Fruit fly (Drosophila melanogaster) whole organism, embryonic: Measurements from ENCODE around the gene CG34269.

Experiments
- Adf1 ChIP-seq: fragments of 200-800 bp; sonication (Bioruptor generic); IDR thresholded peaks from 2 replicates; pipeline ENCODE4 v1.3.6; 2022; ENCODE audit warnings: missing biosample characterization, missing genetic modification characterization
- Aef1 ChIP-seq: fragments of 200-800 bp; sonication (Bioruptor generic); IDR thresholded peaks from 3 replicates; pipeline ENCODE4 v1.3.6; 2022; ENCODE audit warnings: missing biosample characterization, missing genetic modification characterization
- Awh ChIP-seq: fragments of 200-800 bp; sonication (Bioruptor generic); IDR thresholded peaks from 2 replicates; pipeline ENCODE4, ENCODE4 v1.3.6; 2022; ENCODE audit warnings: missing biosample characterization, missing genetic modification characterization
- CG10209 ChIP-seq: fragments of 200-800 bp; sonication (Bioruptor generic); optimal IDR thresholded peaks from 3 replicates; lab custom pipeline; 2017; ENCODE audit warnings: missing biosample characterization, mild to moderate bottlenecking, missing genetic modification characterization, missing genetic modification reagents
- CG10462 ChIP-seq: fragments of 200-800 bp; sonication (Bioruptor generic); optimal IDR thresholded peaks from 2 replicates; lab custom pipeline; 2016; ENCODE audit warnings: missing biosample characterization, missing genetic modification characterization
- CG10543 ChIP-seq: fragments of 200-800 bp; sonication (Bioruptor generic); optimal IDR thresholded peaks from 3 replicates; lab custom pipeline; 2017; ENCODE audit warnings: missing biosample characterization, mild to moderate bottlenecking, missing genetic modification characterization, moderate library complexity
- CG11398 ChIP-seq: fragments of 200-800 bp; sonication (Bioruptor generic); optimal IDR thresholded peaks from 2 replicates; lab custom pipeline; 2016; ENCODE audit warnings: missing biosample characterization, missing genetic modification characterization
- CG11504 ChIP-seq: fragments of 200-800 bp; sonication (Bioruptor generic); optimal IDR thresholded peaks from 3 replicates; lab custom pipeline; 2019; ENCODE audit warnings: missing biosample characterization, mild to moderate bottlenecking, missing genetic modification characterization, moderate library complexity
- CG12104 ChIP-seq: fragments of 200-800 bp; sonication (Bioruptor generic); optimal IDR thresholded peaks from 3 replicates; lab custom pipeline; 2016; ENCODE audit warnings: missing biosample characterization, missing genetic modification characterization
- CG12299 ChIP-seq: fragments of 200-800 bp; sonication (Bioruptor generic); optimal IDR thresholded peaks from 2 replicates; lab custom pipeline; 2018; ENCODE audit warnings: missing biosample characterization, mild to moderate bottlenecking, missing genetic modification characterization
- CG15696 ChIP-seq: fragments of 200-800 bp; sonication (Bioruptor generic); optimal IDR thresholded peaks from 2 replicates; lab custom pipeline; 2019; ENCODE audit warnings: missing biosample characterization, mild to moderate bottlenecking, missing genetic modification characterization, moderate library complexity
- CG1792 ChIP-seq: fragments of 200-800 bp; sonication (Bioruptor generic); optimal IDR thresholded peaks from 2 replicates; lab custom pipeline; 2016; ENCODE audit warnings: missing biosample characterization, missing genetic modification characterization
- CG34376 ChIP-seq: fragments of 200-800 bp; sonication (Bioruptor generic); optimal IDR thresholded peaks from 2 replicates; lab custom pipeline; 2018; ENCODE audit warnings: missing biosample characterization, mild to moderate bottlenecking, missing genetic modification characterization
- CG4730 ChIP-seq: fragments of 200-800 bp; sonication (Bioruptor generic); IDR thresholded peaks from 2 replicates; pipeline ENCODE4 v1.3.6; 2022; ENCODE audit warnings: missing biosample characterization, missing genetic modification characterization
- CG4820 ChIP-seq: fragments of 200-800 bp; sonication (Bioruptor generic); optimal IDR thresholded peaks from 3 replicates; lab custom pipeline; 2016; ENCODE audit warnings: missing biosample characterization, missing genetic modification characterization
- CG7786 ChIP-seq: fragments of 200-800 bp; sonication (Bioruptor generic); optimal IDR thresholded peaks from 2 replicates; lab custom pipeline; 2016; ENCODE audit warnings: missing biosample characterization, missing genetic modification characterization
- CG7987 ChIP-seq: fragments of 200-800 bp; sonication (Bioruptor generic); optimal IDR thresholded peaks from 2 replicates; lab custom pipeline; 2018; ENCODE audit warnings: missing biosample characterization, mild to moderate bottlenecking, missing genetic modification characterization, moderate library complexity
- CG8089 ChIP-seq: fragments of 200-800 bp; sonication (Bioruptor generic); optimal IDR thresholded peaks from 3 replicates; lab custom pipeline; 2016; ENCODE audit warnings: missing biosample characterization, missing genetic modification characterization
- CG8478 ChIP-seq: fragments of >200 bp; optimal IDR thresholded peaks from 2 replicates; lab custom pipeline; 2018
- Dip3 ChIP-seq: fragments of 200-800 bp; sonication (Bioruptor generic); optimal IDR thresholded peaks from 3 replicates; lab custom pipeline; 2016; ENCODE audit warnings: missing biosample characterization, missing genetic modification characterization
- Hsf ChIP-seq: fragments of 200-800 bp; sonication (Bioruptor generic); optimal IDR thresholded peaks from 3 replicates; lab custom pipeline; 2016; ENCODE audit warnings: missing biosample characterization, missing genetic modification characterization
- NFAT ChIP-seq: fragments of 200-800 bp; sonication (Bioruptor generic); IDR thresholded peaks from 2 replicates; pipeline ENCODE4 v1.3.6; 2022; ENCODE audit warnings: missing biosample characterization, missing genetic modification characterization
- Nf-YA ChIP-seq: fragments of 200-800 bp; sonication (Bioruptor generic); IDR thresholded peaks from 2 replicates; pipeline ENCODE4 v1.3.6; 2022; ENCODE audit warnings: missing biosample characterization, missing genetic modification characterization
- PHDP ChIP-seq: fragments of 200-800 bp; sonication (Bioruptor generic); optimal IDR thresholded peaks from 3 replicates; lab custom pipeline; 2018; ENCODE audit warnings: missing biosample characterization, mild to moderate bottlenecking, missing genetic modification characterization, moderate library complexity
- crc ChIP-seq: fragments of 200-800 bp; sonication (Bioruptor generic); optimal IDR thresholded peaks from 2 replicates; lab custom pipeline; 2016; ENCODE audit warnings: missing biosample characterization, missing genetic modification characterization
- croc ChIP-seq: fragments of 200-800 bp; sonication (Bioruptor generic); conservative IDR thresholded peaks from 3 replicates; pipeline ENCODE4 v1.3.6; 2022; ENCODE audit warnings: missing biosample characterization, missing genetic modification characterization
- crp ChIP-seq, 2 experiments: fragments of 200-800 bp; sonication (Bioruptor generic); optimal IDR thresholded peaks; 2 replicates in 1 of 2; 3 replicates in 1 of 2; lab custom pipeline; 2017; ENCODE audit warnings: missing biosample characterization in 2 of 2, missing genetic modification characterization in 2 of 2, mild to moderate bottlenecking in 1 of 2, moderate library complexity in 1 of 2
- disco-r ChIP-seq: fragments of 200-800 bp; sonication (Bioruptor generic); optimal IDR thresholded peaks from 2 replicates; lab custom pipeline; 2016; ENCODE audit warnings: missing biosample characterization, missing genetic modification characterization
- fd96Cb ChIP-seq: fragments of 200-800 bp; sonication (Bioruptor generic); optimal IDR thresholded peaks from 2 replicates; lab custom pipeline; 2018; ENCODE audit warnings: missing biosample characterization, mild to moderate bottlenecking, missing genetic modification characterization, moderate library complexity
- knrl ChIP-seq: fragments of 200-800 bp; sonication (Bioruptor generic); IDR thresholded peaks from 3 replicates; pipeline ENCODE4 v1.3.6; 2022; ENCODE audit warnings: missing biosample characterization, missing genetic modification characterization; ENCODE audit not compliant: partially characterized antibody
- odd ChIP-seq: fragments of 200-800 bp; sonication (Bioruptor generic); optimal IDR thresholded peaks from 2 replicates; lab custom pipeline; 2017; ENCODE audit warnings: missing biosample characterization, mild to moderate bottlenecking, missing genetic modification characterization
- otp ChIP-seq: fragments of 200-800 bp; sonication (Bioruptor generic); IDR thresholded peaks from 3 replicates; pipeline ENCODE4, ENCODE4 v1.3.6; 2022; ENCODE audit warnings: missing biosample characterization, missing genetic modification characterization
- pb ChIP-seq: fragments of 200-800 bp; sonication (Bioruptor generic); optimal IDR thresholded peaks from 3 replicates; lab custom pipeline; 2016; ENCODE audit warnings: missing biosample characterization, missing genetic modification characterization
- pfk ChIP-seq: fragments of 200-800 bp; sonication (Bioruptor generic); optimal IDR thresholded peaks from 2 replicates; lab custom pipeline; 2018; ENCODE audit warnings: missing biosample characterization, mild to moderate bottlenecking, missing genetic modification characterization, moderate library complexity
- scrt ChIP-seq: fragments of 200-800 bp; sonication (Bioruptor generic); optimal IDR thresholded peaks from 2 replicates; lab custom pipeline; 2018; ENCODE audit warnings: missing biosample characterization, mild to moderate bottlenecking, missing genetic modification characterization, moderate library complexity
- slbo ChIP-seq: fragments of 200-800 bp; sonication (Bioruptor generic); IDR thresholded peaks from 2 replicates; pipeline ENCODE4 v1.3.6; 2022; ENCODE audit warnings: missing biosample characterization, missing genetic modification characterization
- sob ChIP-seq: fragments of 200-800 bp; sonication (Bioruptor generic); IDR thresholded peaks from 2 replicates; pipeline ENCODE4 v1.3.6; 2022; ENCODE audit warnings: missing biosample characterization, missing genetic modification characterization
- toy ChIP-seq: fragments of 200-800 bp; sonication (Bioruptor generic); IDR thresholded peaks from 2 replicates; pipeline ENCODE4 v1.3.6; 2022; ENCODE audit warnings: missing biosample characterization, missing genetic modification characterization
- twi ChIP-seq: fragments of 200-800 bp; optimal IDR thresholded peaks from 2 replicates; lab custom pipeline; 2019; ENCODE audit warnings: missing biosample characterization, mild to moderate bottlenecking, missing genetic modification characterization, moderate library complexity

CG34269 gene

dm6 chr3L:548304-549198, 20.4 kb downstream of the CG34269 start (continued):
- TF ChIP-seq otp (GFP tag; lab: Robert Waterston, UW): no peak
- TF ChIP-seq sob (GFP tag; lab: Robert Waterston, UW): peak; percentile 5; the same call in 1 of the 2 replicates
- TF ChIP-seq disco-r (GFP tag; lab: Kevin White, UChicago): no peak
- TF ChIP-seq CG8089 (GFP tag; lab: Kevin White, UChicago): no peak
- TF ChIP-seq twi (tag; lab: Kevin White, UChicago): no peak
- TF ChIP-seq NFAT (GFP tag; lab: Robert Waterston, UW): peak; percentile 43; the same call in 1 of the 2 replicates
- no peak for TF ChIP-seq CG12104
- TF ChIP-seq CG15696 (tag; lab: Kevin White, UChicago): no peak
- TF ChIP-seq CG1792 (GFP tag; lab: Kevin White, UChicago): no peak
- TF ChIP-seq croc (GFP tag; lab: Robert Waterston, UW): no peak
- TF ChIP-seq slbo (GFP tag; lab: Robert Waterston, UW): 0 out of 2 replicates have a peak, but pooled peaks have one; percentile 6
- no peak for TF ChIP-seq knrl (GFP tag; lab: Robert Waterston, UW)
- no peak for TF ChIP-seq crp (GFP tag; optimal IDR thresholded peaks at IDR 0.05; lab: Kevin White, UChicago)
- TF ChIP-seq CG11398 (GFP tag; lab: Kevin White, UChicago): no peak
- TF ChIP-seq CG34376 (GFP tag; lab: Kevin White, UChicago): peak; percentile 92
- peak; percentile 64 for TF ChIP-seq CG10543 (GFP tag; lab: Kevin White, UChicago)
- TF ChIP-seq Aef1: no peak
- TF ChIP-seq CG12299 (tag; lab: Kevin White, UChicago): peak; percentile 52
- no peak for TF ChIP-seq CG7786
- TF ChIP-seq Hsf (GFP tag; lab: Kevin White, UChicago): no peak
- TF ChIP-seq CG4820: no peak
- TF ChIP-seq CG10462 (GFP tag; lab: Kevin White, UChicago): no peak
- TF ChIP-seq CG4730: no peak
- no peak for TF ChIP-seq CG7987 (GFP tag; lab: Kevin White, UChicago)
- peak; percentile 10 for TF ChIP-seq CG10209 (GFP tag; lab: Kevin White, UChicago)
- no peak for TF ChIP-seq crc
- no peak for TF ChIP-seq CG11504 (tag; lab: Kevin White, UChicago)
- no peak for TF ChIP-seq toy (GFP tag; lab: Robert Waterston, UW)
- no peak for TF ChIP-seq pb (GFP tag; lab: Kevin White, UChicago)
- TF ChIP-seq PHDP (tag; lab: Kevin White, UChicago): peak; percentile 22
- peak; percentile 15 for TF ChIP-seq pfk
- no peak for TF ChIP-seq CG8478 (lab: Kevin White, UChicago)
- no peak for TF ChIP-seq Awh (GFP tag; lab: Robert Waterston, UW)
- no peak for TF ChIP-seq fd96Cb (tag; lab: Kevin White, UChicago)
- TF ChIP-seq Dip3 (GFP tag; lab: Kevin White, UChicago): no peak
- no peak for TF ChIP-seq odd
- no peak; the same call in 1 of the 2 replicates for TF ChIP-seq Adf1 (GFP tag; lab: Robert Waterston, UW)
- TF ChIP-seq scrt (GFP tag; lab: Kevin White, UChicago): peak; percentile 32
- 0 out of 2 replicates have a peak, but pooled peaks have one; percentile 11 for TF ChIP-seq Nf-YA (GFP tag; lab: Robert Waterston, UW)
- TF ChIP-seq, all 482 proteins: peak for 88
